Worm (Caenorhabditis elegans) whole organism, L2 larva: ENCODE data around the gene C15C8.4.

Experiments used
- R02D3.7 ChIP-seq: fragments of 150-350 bp; optimal IDR thresholded peaks from 2 replicates; lab custom pipeline; 2014; ENCODE audit warnings: missing biosample characterization, missing genetic modification characterization
- aly-2 ChIP-seq: fragments of 150-350 bp; optimal IDR thresholded peaks from 2 replicates; lab custom pipeline; 2014; ENCODE audit warnings: missing biosample characterization, missing genetic modification characterization
- ama-1 ChIP-seq: fragments of 150-350 bp; optimal IDR thresholded peaks from 2 replicates; lab custom pipeline; 2018; ENCODE audit warnings: inconsistent platforms
- blmp-1 ChIP-seq: sonication (generic microtip); optimal IDR thresholded peaks from 2 replicates; lab custom pipeline; 2017; ENCODE audit warnings: missing genetic modification characterization, mild to moderate bottlenecking, missing compliant biosample characterization, antibody characterized with exemption, moderate library complexity; ENCODE audit not compliant: insufficient read depth
- ceh-82 ChIP-seq: fragments of 150-350 bp; optimal IDR thresholded peaks from 2 replicates; lab custom pipeline; 2014; ENCODE audit warnings: missing biosample characterization, missing genetic modification characterization
- crh-2 ChIP-seq: sonication (generic microtip); optimal IDR thresholded peaks from 2 replicates; lab custom pipeline; 2017; ENCODE audit warnings: missing biosample characterization, missing genetic modification characterization
- elt-3 ChIP-seq: sonication (generic microtip); optimal IDR thresholded peaks from 2 replicates; lab custom pipeline; 2017; ENCODE audit warnings: missing biosample characterization, missing genetic modification characterization
- fos-1 ChIP-seq: fragments of 150-350 bp; optimal IDR thresholded peaks from 2 replicates; lab custom pipeline; 2014; ENCODE audit warnings: missing biosample characterization, missing genetic modification characterization
- lin-13 ChIP-seq: fragments of 150-350 bp; optimal IDR thresholded peaks from 2 replicates; lab custom pipeline; 2014; ENCODE audit warnings: missing biosample characterization, missing genetic modification reagents, missing genetic modification characterization
- nhr-23 ChIP-seq: fragments of 150-350 bp; optimal IDR thresholded peaks from 2 replicates; lab custom pipeline; 2014; ENCODE audit warnings: missing biosample characterization, missing genetic modification reagents, missing genetic modification characterization
- nhr-6 ChIP-seq: fragments of 150-350 bp; optimal IDR thresholded peaks from 2 replicates; lab custom pipeline; 2014; ENCODE audit warnings: missing biosample characterization, missing genetic modification characterization
- snpc-4 ChIP-seq: fragments of 150-350 bp; optimal IDR thresholded peaks from 2 replicates; lab custom pipeline; 2014; ENCODE audit warnings: missing biosample characterization, missing genetic modification characterization
- unc-55 ChIP-seq: fragments of 150-350 bp; sonication (generic microtip); optimal IDR thresholded peaks from 3 replicates; lab custom pipeline; 2014; ENCODE audit warnings: missing biosample characterization, missing genetic modification reagents, missing genetic modification characterization
- ztf-11 ChIP-seq: sonication (generic microtip); optimal IDR thresholded peaks from 2 replicates; lab custom pipeline; 2017; ENCODE audit warnings: missing biosample characterization, missing genetic modification characterization

DNA sequence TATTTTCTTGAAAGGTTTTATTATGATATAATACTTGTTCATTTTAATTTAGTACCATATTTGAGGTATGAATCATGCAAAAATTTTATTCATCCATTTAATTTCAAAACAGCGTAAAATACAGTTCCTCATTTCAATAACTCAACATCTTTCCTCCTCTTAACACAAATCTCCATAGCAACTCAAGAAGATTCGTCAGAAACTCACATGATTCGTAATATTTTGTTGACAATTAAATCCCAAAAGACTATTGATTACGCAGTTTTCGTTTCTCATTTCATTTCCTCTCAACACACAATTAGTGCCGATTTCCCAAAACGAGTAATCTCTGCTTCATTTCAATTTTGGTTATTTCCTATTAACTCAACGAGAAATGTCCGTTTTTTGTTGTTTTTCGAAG lies 39.0 kb downstream of the C15C8.4 start, which contains the start of gene R11D1.2:
- TF ChIP-seq aly-2 (no peak), nhr-6 (tag; lab: Kevin White, UChicago) (no peak), ceh-82 (tag; lab: Kevin White, UChicago) (no peak), R02D3.7 (tag; lab: Kevin White, UChicago) (no peak), unc-55 (GFP tag; lab: Kevin White, UChicago) (no peak), elt-3 (tag; lab: Kevin White, UChicago) (no peak), lin-13 (GFP tag; lab: Kevin White, UChicago) (no peak), fos-1 (no peak), snpc-4 (tag; lab: Kevin White, UChicago) (no peak), ztf-11 (tag; lab: Kevin White, UChicago) (no peak), crh-2 (tag; lab: Kevin White, UChicago) (no peak), blmp-1 (no peak), nhr-23 (tag; lab: Kevin White, UChicago) (no peak), ama-1 (lab: Kevin White, UChicago) (no peak)
